Worm (Caenorhabditis elegans) whole organism, early embryonic: ENCODE data around the gene srh-72.

Experiments
- B0310.2 ChIP-seq: sonication (generic microtip); optimal IDR thresholded peaks from 2 replicates; lab custom pipeline; 2016; ENCODE audit warnings: mild to moderate bottlenecking, missing genetic modification characterization, missing compliant biosample characterization
- F13C5.2 ChIP-seq: sonication (generic microtip); optimal IDR thresholded peaks from 2 replicates; lab custom pipeline; 2017; ENCODE audit warnings: mild to moderate bottlenecking, missing genetic modification characterization, inconsistent platforms, missing compliant biosample characterization
- aly-1 ChIP-seq: sonication (generic microtip); optimal IDR thresholded peaks from 2 replicates; lab custom pipeline; 2016; ENCODE audit warnings: missing genetic modification characterization, missing compliant biosample characterization
- ama-1 ChIP-seq: fragments of 150-350 bp; optimal IDR thresholded peaks from 2 replicates; lab custom pipeline; 2014
- ceh-36 ChIP-seq: sonication (generic microtip); optimal IDR thresholded peaks from 2 replicates; lab custom pipeline; 2016; ENCODE audit warnings: missing genetic modification characterization, inconsistent platforms, missing compliant biosample characterization
- ets-7 ChIP-seq: sonication (generic microtip); optimal IDR thresholded peaks from 2 replicates; lab custom pipeline; 2016; ENCODE audit warnings: missing genotype, missing genetic modification characterization, missing compliant biosample characterization
- flt-1 ChIP-seq: fragments of 200-800 bp; sonication (Bioruptor generic); IDR thresholded peaks from 2 replicates; pipeline ENCODE4 v1.3.6; 2022; ENCODE audit warnings: missing genetic modification characterization, missing compliant biosample characterization
- hmbx-1 ChIP-seq: sonication (generic microtip); optimal IDR thresholded peaks from 2 replicates; lab custom pipeline; 2016; ENCODE audit warnings: mild to moderate bottlenecking, missing genetic modification characterization, missing compliant biosample characterization
- hmg-4 ChIP-seq: fragments of 200-800 bp; sonication (Bioruptor generic); optimal IDR thresholded peaks from 2 replicates; lab custom pipeline; 2018; ENCODE audit warnings: mild to moderate bottlenecking, missing genetic modification characterization, missing compliant biosample characterization
- hnd-1 ChIP-seq: sonication (generic microtip); optimal IDR thresholded peaks from 2 replicates; lab custom pipeline; 2016; ENCODE audit warnings: missing genetic modification characterization, missing compliant biosample characterization
- pes-1 ChIP-seq: fragments of 200-800 bp; sonication (Bioruptor generic); IDR thresholded peaks from 2 replicates; pipeline ENCODE4 v1.3.6; 2022; ENCODE audit warnings: missing genetic modification reagents, missing genetic modification characterization, missing compliant biosample characterization
- scrt-1 ChIP-seq: fragments of 200-800 bp; sonication (Bioruptor generic); IDR thresholded peaks from 2 replicates; pipeline ENCODE4 v1.3.6; 2022; ENCODE audit warnings: missing genetic modification characterization, missing compliant biosample characterization
- tbx-11 ChIP-seq: fragments of 200-800 bp; sonication (Bioruptor generic); IDR thresholded peaks from 2 replicates; pipeline ENCODE4 v1.3.6; 2022; ENCODE audit warnings: missing genetic modification characterization, missing compliant biosample characterization

- TF ChIP-seq ceh-36 (tag; lab: Kevin White, UChicago) (no peak), tbx-11 (no peak), ama-1 (lab: Kevin White, UChicago) (no peak), pes-1 (GFP tag; lab: Robert Waterston, UW) (no peak), ets-7 (no peak), flt-1 (no peak), hmbx-1 (tag; lab: Kevin White, UChicago) (no peak), hmg-4 (GFP tag; lab: Kevin White, UChicago) (no peak), B0310.2 (tag; lab: Kevin White, UChicago) (no peak), F13C5.2 (tag; lab: Kevin White, UChicago) (no peak), hnd-1 (tag; lab: Kevin White, UChicago) (no peak), aly-1 (tag; lab: Kevin White, UChicago) (no peak), scrt-1 (GFP tag; lab: Robert Waterston, UW) (no peak)
Measured at ce11 chrII:1683742-1684141, 43.3 kb upstream of the srh-72 start, which contains the start of gene fbxb-25.
